Worm (Caenorhabditis elegans): ENCODE measurements around the gene col-120.
"Not testable (repeated sequence)": the region's sequence is repeated elsewhere in the genome, so short reads cannot be mapped to it uniquely, and the experiment has no call there.

col-120 gene

ce11 chrIV:9261687-9262086 is at the start of gene col-120:
Gene col-120 (minus strand): TSS chrIV:9261787.
- TF ChIP-seq unc-62 (GFP tag; optimal IDR thresholded peaks at IDR 0.05) = no peak

- TF ChIP-seq unc-62 (GFP tag; optimal IDR thresholded peaks at IDR 0.05) = no peak
These were observed 49.5 kb upstream of the col-120 start for ce11 chrIV:9310935-9311566.

- no peak for TF ChIP-seq unc-62 (GFP tag; optimal IDR thresholded peaks at IDR 0.05)
These were observed 47.4 kb upstream of the col-120 start, which contains the start of gene F49C12.6 for ce11 chrIV:9308975-9309374. Gene F49C12.6 (minus strand): TSS chrIV:9309075.

- TF ChIP-seq unc-62 (GFP tag; optimal IDR thresholded peaks at IDR 0.05) = no peak
These were observed 43.0 kb upstream of the col-120 start, which contains the start of gene F49C12.5 for ce11 chrIV:9304617-9305016. Gene F49C12.5 (plus strand): TSS chrIV:9304917.

- TF ChIP-seq unc-62 (GFP tag; optimal IDR thresholded peaks at IDR 0.05) = no peak
These were observed 42.4 kb upstream of the col-120 start, which contains the start of gene F49C12.4 for ce11 chrIV:9303994-9304393. Gene F49C12.4 (minus strand): TSS chrIV:9304094.

- no peak for TF ChIP-seq unc-62 (GFP tag; optimal IDR thresholded peaks at IDR 0.05)
These were observed 38.5 kb upstream of the col-120 start, which contains the start of gene F49C12.3 for ce11 chrIV:9300127-9300526. Gene F49C12.3 (plus strand): TSS chrIV:9300427.

- TF ChIP-seq unc-62 (GFP tag; optimal IDR thresholded peaks at IDR 0.05) = no peak
These were observed 37.6 kb upstream of the col-120 start, which contains the start of gene F49C12.2 for ce11 chrIV:9299145-9299544. Gene F49C12.2 (minus strand): TSS chrIV:9299245.

ce11 chrIV:9296285-9296684 is 34.7 kb upstream of the col-120 start, which contains the start of gene F49C12.1:
Gene F49C12.1 (minus strand): TSS chrIV:9296354.
- no peak for TF ChIP-seq unc-62 (GFP tag; optimal IDR thresholded peaks at IDR 0.05)

ce11 chrIV:9293825-9294224 is 32.2 kb upstream of the col-120 start, which contains the start of gene nhr-264:
Gene nhr-264 (minus strand): TSS chrIV:9293925.
- TF ChIP-seq unc-62 (GFP tag; optimal IDR thresholded peaks at IDR 0.05) = not testable (repeated sequence)

ce11 chrIV:9289635-9290034 is 28.0 kb upstream of the col-120 start:
- TF ChIP-seq unc-62 (GFP tag; optimal IDR thresholded peaks at IDR 0.05) = no peak

- TF ChIP-seq unc-62 (GFP tag; optimal IDR thresholded peaks at IDR 0.05) = not testable (repeated sequence)
These were observed 24.7 kb upstream of the col-120 start, which contains the start of gene nhr-267 for ce11 chrIV:9286305-9286704. Gene nhr-267 (minus strand): TSS chrIV:9286405.

ce11 chrIV:9274008-9274529 is 12.5 kb upstream of the col-120 start, which contains the start of gene nmy-3:
Gene nmy-3 (plus strand): TSS chrIV:9274479.
- TF ChIP-seq unc-62 (GFP tag; optimal IDR thresholded peaks at IDR 0.05) = no peak

ce11 chrIV:9269796-9270195 is 8.2 kb upstream of the col-120 start, which contains the start of gene flh-3:
Gene flh-3 (plus strand): TSS chrIV:9270096.
- TF ChIP-seq unc-62 (GFP tag; optimal IDR thresholded peaks at IDR 0.05) = no peak

ce11 chrIV:9268916-9269315 is 7.3 kb upstream of the col-120 start:
- TF ChIP-seq unc-62 (GFP tag; optimal IDR thresholded peaks at IDR 0.05) = no peak

- TF ChIP-seq unc-62 (GFP tag; optimal IDR thresholded peaks at IDR 0.05) = no peak
These were observed 6.0 kb upstream of the col-120 start for ce11 chrIV:9267581-9267980.

ce11 chrIV:9266464-9266863 is 4.9 kb upstream of the col-120 start, which contains the start of gene Y11D7A.19:
Gene Y11D7A.19 (minus strand): TSS chrIV:9266564.
- no peak for TF ChIP-seq unc-62 (GFP tag; optimal IDR thresholded peaks at IDR 0.05)

- no peak for TF ChIP-seq unc-62 (GFP tag; optimal IDR thresholded peaks at IDR 0.05)
These were observed 2.9 kb upstream of the col-120 start for ce11 chrIV:9264513-9264912.
